Worm (Caenorhabditis elegans) whole organism, midembryonic: Measurements from ENCODE around the gene C16C8.26.

Experiments
- T22C8.4 ChIP-seq: fragments of 200-800 bp; sonication (Bioruptor generic); IDR thresholded peaks from 2 replicates; pipeline ENCODE4 v1.3.6; 2022; ENCODE audit warnings: missing genetic modification characterization, missing compliant biosample characterization
- cog-1 ChIP-seq: sonication (generic microtip); optimal IDR thresholded peaks from 2 replicates; lab custom pipeline; 2016; ENCODE audit warnings: missing genetic modification characterization, missing compliant biosample characterization
- flt-1 ChIP-seq: fragments of 200-800 bp; sonication (Bioruptor generic); IDR thresholded peaks from 2 replicates; pipeline ENCODE4 v1.3.6; 2022; ENCODE audit warnings: missing genetic modification characterization, missing compliant biosample characterization
- klf-2 ChIP-seq: fragments of 200-800 bp; sonication (Bioruptor generic); conservative IDR thresholded peaks from 2 replicates; pipeline ENCODE4 v1.3.6; 2022; ENCODE audit warnings: missing genetic modification reagents, missing genetic modification characterization, missing compliant biosample characterization
- med-1 ChIP-seq: sonication (generic microtip); optimal IDR thresholded peaks from 2 replicates; lab custom pipeline; 2017; ENCODE audit warnings: missing genetic modification characterization, mild to moderate bottlenecking, missing compliant biosample characterization, antibody characterized with exemption, missing genetic modification reagents; ENCODE audit not compliant: insufficient read depth
- tab-1 ChIP-seq: fragments of 200-800 bp; sonication (Bioruptor generic); IDR thresholded peaks from 2 replicates; pipeline ENCODE4 v1.3.6; 2022; ENCODE audit warnings: missing genetic modification characterization, missing compliant biosample characterization
- ztf-23 ChIP-seq: fragments of 200-800 bp; sonication (Bioruptor generic); IDR thresholded peaks from 2 replicates; pipeline ENCODE4 v1.3.6; 2022; ENCODE audit warnings: missing genetic modification reagents, missing genetic modification characterization, missing compliant biosample characterization
- ztf-29 ChIP-seq: fragments of 200-800 bp; sonication (Bioruptor generic); IDR thresholded peaks from 2 replicates; pipeline ENCODE4 v1.3.6; 2022; ENCODE audit warnings: missing genetic modification reagents, missing genetic modification characterization, missing compliant biosample characterization

- TF ChIP-seq ztf-29 (no peak), flt-1 (no peak), cog-1 (tag; lab: Kevin White, UChicago) (no peak), ztf-23 (no peak), tab-1 (GFP tag; lab: Robert Waterston, UW) (no peak), T22C8.4 (GFP tag; lab: Robert Waterston, UW) (no peak), klf-2 (no peak), med-1 (GFP tag; lab: Kevin White, UChicago) (no peak)
Measured at ce11 chrII:3502011-3502410, 43.9 kb upstream of the C16C8.26 start.
